Worm (Caenorhabditis elegans) whole organism, L1 larva: ENCODE data around the gene pals-16.
"Not testable (repeated sequence)": the region's sequence is repeated elsewhere in the genome, so short reads cannot be mapped to it uniquely, and the experiment has no call there.

Source experiments
- C16A3.4 ChIP-seq: fragments of 150-350 bp; optimal IDR thresholded peaks from 2 replicates; lab custom pipeline; 2014; ENCODE audit warnings: missing biosample characterization, missing genetic modification characterization
- F16B12.6 ChIP-seq: fragments of 150-350 bp; optimal IDR thresholded peaks from 2 replicates; lab custom pipeline; 2014; ENCODE audit warnings: missing biosample characterization, missing genetic modification characterization
- aha-1 ChIP-seq: fragments of 150-350 bp; optimal IDR thresholded peaks from 2 replicates; lab custom pipeline; 2014; ENCODE audit warnings: missing biosample characterization, missing genetic modification characterization
- alr-1 ChIP-seq: fragments of 200-800 bp; sonication (Bioruptor generic); optimal IDR thresholded peaks from 2 replicates; lab custom pipeline; 2018; ENCODE audit warnings: borderline replicate concordance, mild to moderate bottlenecking, missing genetic modification characterization, missing compliant biosample characterization
- aly-2 ChIP-seq: fragments of 150-350 bp; optimal IDR thresholded peaks from 2 replicates; lab custom pipeline; 2014; ENCODE audit warnings: missing biosample characterization, missing genetic modification characterization
- blmp-1 ChIP-seq: fragments of 150-350 bp; optimal IDR thresholded peaks from 2 replicates; lab custom pipeline; 2014; ENCODE audit warnings: missing biosample characterization, missing genetic modification characterization
- ceh-63 ChIP-seq: fragments of 200-800 bp; sonication (Bioruptor generic); optimal IDR thresholded peaks from 2 replicates; lab custom pipeline; 2018; ENCODE audit warnings: mild to moderate bottlenecking, missing genetic modification characterization, missing compliant biosample characterization
- ceh-8 ChIP-seq: fragments of 200-800 bp; sonication (Bioruptor generic); optimal IDR thresholded peaks from 2 replicates; lab custom pipeline; 2018; ENCODE audit warnings: mild to moderate bottlenecking, missing genetic modification characterization, moderate library complexity, missing compliant biosample characterization
- ceh-82 ChIP-seq, 3 experiments: fragments of 150-350 bp in 1 of 3; sonication (generic microtip) in 2 of 3; optimal IDR thresholded peaks; 2 replicates each; lab custom pipeline; 2014 to 2017; ENCODE audit warnings: missing biosample characterization in 3 of 3, missing genetic modification characterization in 3 of 3
- ceh-88 ChIP-seq: fragments of 200-800 bp; sonication (Bioruptor generic); IDR thresholded peaks from 2 replicates; pipeline ENCODE4 v1.3.6; 2022; ENCODE audit warnings: missing genetic modification characterization, missing compliant biosample characterization
- dpl-1 ChIP-seq, 3 experiments: fragments of 150-350 bp in 2 of 3; sonication (generic microtip) in 1 of 3; optimal IDR thresholded peaks; 2 replicates each; lab custom pipeline; 2014 to 2017; ENCODE audit warnings: missing biosample characterization in 3 of 3, missing genetic modification characterization in 3 of 3, missing genetic modification reagents in 3 of 3
- efl-1 ChIP-seq, 4 experiments: fragments of 150-350 bp; optimal IDR thresholded peaks in 3 of 4; peaks in 1 of 4; 1 replicate in 1 of 4; 2 replicates in 3 of 4; lab custom pipeline; 2014; ENCODE audit warnings: missing biosample characterization in 2 of 4, missing genetic modification characterization in 2 of 4, missing genetic modification reagents in 2 of 4
- egl-27 ChIP-seq, 2 experiments: fragments of 150-350 bp in 1 of 2; sonication (generic microtip); optimal IDR thresholded peaks; 3 replicates each; lab custom pipeline; 2017 to 2018; ENCODE audit warnings: missing biosample characterization in 2 of 2, missing genetic modification characterization in 2 of 2, missing genetic modification reagents in 2 of 2
- fkh-10 ChIP-seq: sonication (generic microtip); optimal IDR thresholded peaks from 2 replicates; lab custom pipeline; 2017; ENCODE audit warnings: missing biosample characterization, missing genetic modification reagents, missing genetic modification characterization
- hpl-2 ChIP-seq: fragments of 150-350 bp; optimal IDR thresholded peaks from 2 replicates; lab custom pipeline; 2014; ENCODE audit warnings: missing biosample characterization, missing genetic modification reagents, missing genetic modification characterization
- irx-1 ChIP-seq: sonication (generic microtip); optimal IDR thresholded peaks from 2 replicates; lab custom pipeline; 2016; ENCODE audit warnings: missing genetic modification characterization, missing compliant biosample characterization
- jun-1 ChIP-seq: fragments of 150-350 bp; optimal IDR thresholded peaks from 2 replicates; lab custom pipeline; 2014; ENCODE audit warnings: missing biosample characterization, missing genetic modification reagents, missing genetic modification characterization
- lin-14 ChIP-seq: fragments of 200-800 bp; sonication (Bioruptor generic); optimal IDR thresholded peaks from 2 replicates; lab custom pipeline; 2018; ENCODE audit warnings: mild to moderate bottlenecking, missing genetic modification characterization, moderate library complexity, missing compliant biosample characterization
- lir-3 ChIP-seq: sonication (generic microtip); optimal IDR thresholded peaks from 2 replicates; lab custom pipeline; 2016; ENCODE audit warnings: mild to moderate bottlenecking, missing genetic modification characterization, moderate library complexity, missing compliant biosample characterization; ENCODE audit not compliant: poor library complexity
- lsy-2 ChIP-seq, 2 experiments: fragments of 150-350 bp; optimal IDR thresholded peaks; 2 replicates each; lab custom pipeline; 2014; ENCODE audit warnings: missing biosample characterization in 2 of 2, missing genetic modification characterization in 2 of 2
- mab-9 ChIP-seq: fragments of 200-800 bp; sonication (Bioruptor generic); IDR thresholded peaks from 2 replicates; pipeline ENCODE4 v1.3.6; 2022; ENCODE audit warnings: missing genetic modification reagents, missing genetic modification characterization, missing compliant biosample characterization
- mef-2 ChIP-seq: fragments of 150-350 bp; optimal IDR thresholded peaks from 2 replicates; lab custom pipeline; 2014; ENCODE audit warnings: missing biosample characterization, missing genetic modification characterization
- nhr-76 ChIP-seq: sonication (generic microtip); optimal IDR thresholded peaks from 2 replicates; lab custom pipeline; 2017; ENCODE audit warnings: missing biosample characterization, missing genetic modification characterization
- nhr-77 ChIP-seq: fragments of 150-350 bp; optimal IDR thresholded peaks from 2 replicates; lab custom pipeline; 2014; ENCODE audit warnings: missing biosample characterization, missing genetic modification characterization
- nhr-85 ChIP-seq: sonication (generic microtip); peaks from one replicate; lab custom pipeline; 2016; ENCODE audit warnings: missing genetic modification characterization, inconsistent platforms, missing compliant biosample characterization
- nhr-90 ChIP-seq: sonication (generic microtip); optimal IDR thresholded peaks from 2 replicates; lab custom pipeline; 2016; ENCODE audit warnings: mild to moderate bottlenecking, missing genetic modification characterization, missing compliant biosample characterization; ENCODE audit not compliant: poor library complexity
- pag-3 ChIP-seq: sonication (generic microtip); optimal IDR thresholded peaks from 2 replicates; lab custom pipeline; 2017; ENCODE audit warnings: missing genetic modification characterization, mild to moderate bottlenecking, missing compliant biosample characterization, antibody characterized with exemption, borderline replicate concordance; ENCODE audit not compliant: insufficient read depth
- pax-3 ChIP-seq: fragments of 200-800 bp; sonication (Bioruptor generic); optimal IDR thresholded peaks from 2 replicates; lab custom pipeline; 2018; ENCODE audit warnings: mild to moderate bottlenecking, missing genetic modification characterization, moderate library complexity, missing compliant biosample characterization
- pqm-1 ChIP-seq: sonication (generic microtip); optimal IDR thresholded peaks from 3 replicates; lab custom pipeline; 2017; ENCODE audit warnings: missing biosample characterization, missing genetic modification characterization
- rnt-1 ChIP-seq: sonication (generic microtip); optimal IDR thresholded peaks from 2 replicates; lab custom pipeline; 2016; ENCODE audit warnings: mild to moderate bottlenecking, missing genetic modification characterization, moderate library complexity, missing compliant biosample characterization
- skn-1 ChIP-seq: fragments of 150-350 bp; optimal IDR thresholded peaks from 2 replicates; lab custom pipeline; 2014; ENCODE audit warnings: missing biosample characterization, missing genetic modification characterization
- snpc-4 ChIP-seq: fragments of 150-350 bp; optimal IDR thresholded peaks from 2 replicates; lab custom pipeline; 2014; ENCODE audit warnings: missing biosample characterization, missing genetic modification characterization
- sox-4 ChIP-seq: sonication (generic microtip); optimal IDR thresholded peaks from 2 replicates; lab custom pipeline; 2016; ENCODE audit warnings: missing genetic modification characterization, missing compliant biosample characterization
- sup-37 ChIP-seq: fragments of 200-800 bp; sonication (Bioruptor generic); optimal IDR thresholded peaks from 2 replicates; lab custom pipeline; 2018; ENCODE audit warnings: mild to moderate bottlenecking, missing genetic modification characterization, missing compliant biosample characterization
- tbx-2 ChIP-seq: sonication (generic microtip); optimal IDR thresholded peaks from 2 replicates; lab custom pipeline; 2016; ENCODE audit warnings: missing genetic modification characterization, missing compliant biosample characterization
- tlp-1 ChIP-seq: fragments of 150-350 bp; optimal IDR thresholded peaks from 2 replicates; lab custom pipeline; 2014; ENCODE audit warnings: missing biosample characterization, missing genetic modification characterization
- unc-98 ChIP-seq: fragments of 200-800 bp; sonication (Bioruptor generic); IDR thresholded peaks from 2 replicates; pipeline ENCODE4 v1.3.6; 2022; ENCODE audit warnings: missing genetic modification characterization, missing compliant biosample characterization
- vab-15 ChIP-seq: sonication (generic microtip); optimal IDR thresholded peaks from 2 replicates; lab custom pipeline; 2017; ENCODE audit warnings: missing genotype, mild to moderate bottlenecking, missing genetic modification characterization, missing compliant biosample characterization
- zip-4 ChIP-seq: fragments of 200-800 bp; sonication (Bioruptor generic); optimal IDR thresholded peaks from 2 replicates; lab custom pipeline; 2018; ENCODE audit warnings: mild to moderate bottlenecking, missing genetic modification characterization, moderate library complexity, missing compliant biosample characterization
- ztf-11 ChIP-seq, 2 experiments: sonication (generic microtip); optimal IDR thresholded peaks; 2 replicates each; lab custom pipeline; 2016 to 2017; ENCODE audit warnings: missing genetic modification characterization in 2 of 2, missing biosample characterization in 1 of 2, missing compliant biosample characterization in 1 of 2

pals-16 gene

DNA sequence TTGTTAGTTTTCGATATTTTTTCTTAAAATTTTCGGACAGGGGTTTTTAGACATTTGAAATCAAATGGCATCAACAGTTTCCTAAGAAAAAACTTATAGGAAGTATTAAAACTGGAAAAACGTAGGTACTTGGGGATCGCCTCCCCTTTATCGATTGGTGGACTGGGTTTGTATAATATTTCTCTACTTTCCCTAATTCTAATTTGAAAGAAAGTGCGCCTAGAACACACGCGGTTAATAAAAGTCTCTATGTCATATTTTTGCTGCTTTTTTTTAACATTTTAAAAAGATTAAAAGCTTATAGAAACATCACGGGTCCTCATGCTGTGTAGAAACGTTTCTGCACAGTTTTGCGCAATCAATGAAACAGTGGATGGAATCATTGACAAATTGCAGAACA lies at the start of gene pals-16:
TSS of gene pals-16 (plus strand) at position 301 of the 400 bp plus-strand sequence.
- TF ChIP-seq lir-3 (no peak), nhr-90 (no peak), lsy-2 (tag; optimal IDR thresholded peaks at IDR 0.05; lab: Kevin White, UChicago) (no peak), nhr-77 (tag; lab: Kevin White, UChicago) (no peak), vab-15 (tag; lab: Kevin White, UChicago) (no peak), efl-1 (optimal IDR thresholded peaks at IDR 0.05; lab: Kevin White, UChicago) (no peak), efl-1 (GFP tag; optimal IDR thresholded peaks at IDR 0.05 in 1 of 2; lab: Kevin White, UChicago) (no peak), mab-9 (GFP tag; lab: Robert Waterston, UW) (no peak), rnt-1 (tag; lab: Kevin White, UChicago) (no peak), alr-1 (no peak), pqm-1 (tag; lab: Kevin White, UChicago) (no peak), aly-2 (no peak), hpl-2 (GFP tag; lab: Kevin White, UChicago) (no peak), sup-37 (GFP tag; lab: Kevin White, UChicago) (no peak), sox-4 (no peak)

DNA sequence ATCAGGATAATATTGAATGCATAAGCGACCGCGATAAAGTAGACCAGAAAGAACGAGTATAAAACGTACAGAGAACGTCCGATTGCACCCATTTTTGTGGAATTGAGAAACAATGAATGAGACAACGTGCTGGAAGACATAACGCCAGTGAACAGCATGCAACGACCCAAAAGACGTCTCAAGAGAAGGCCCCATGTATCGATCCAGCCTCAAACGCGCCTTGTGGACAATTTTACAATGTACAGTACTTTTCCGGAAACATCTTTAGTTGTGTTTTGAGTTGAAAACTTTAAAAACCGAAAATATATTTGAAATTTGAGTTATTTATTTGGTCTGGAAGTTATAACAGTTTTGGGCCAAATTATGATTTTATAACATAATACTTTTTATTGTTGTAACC lies 49.0 kb upstream of the pals-16 start, which contains the start of gene Y82E9BL.3:
TSS of gene Y82E9BL.3 (minus strand) at position 101 of the 400 bp plus-strand sequence.
- TF ChIP-seq fkh-10, result no peak
- no peak for TF ChIP-seq efl-1 (optimal IDR thresholded peaks at IDR 0.05; lab: Kevin White, UChicago)
- peak in 1 of 2 experiments; percentile 62 for TF ChIP-seq efl-1 (GFP tag; optimal IDR thresholded peaks at IDR 0.05 in 1 of 2; lab: Kevin White, UChicago)

DNA sequence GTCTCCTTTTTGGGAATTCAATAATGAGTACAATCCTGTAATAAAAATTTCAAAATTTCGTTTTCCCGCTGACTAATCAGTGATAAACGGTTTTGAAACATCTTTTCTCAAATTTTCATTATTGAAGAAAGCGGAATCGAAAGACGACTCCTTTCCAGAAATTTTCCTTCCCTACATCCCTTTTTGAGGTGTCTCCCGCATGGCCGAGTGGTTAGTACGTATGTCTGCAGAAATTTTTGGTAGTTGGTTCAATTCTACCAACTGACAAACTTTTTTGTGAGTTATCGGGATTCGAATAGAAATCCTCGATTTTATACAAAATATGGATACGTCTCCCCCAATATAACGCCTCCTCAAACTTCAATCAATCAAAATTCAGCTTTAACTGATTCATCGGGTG lies 45.2 kb upstream of the pals-16 start:
- TF ChIP-seq nhr-90 (no peak), jun-1 (tag; lab: Kevin White, UChicago) (no peak), ceh-8 (GFP tag; lab: Kevin White, UChicago) (no peak), pax-3 (tag; lab: Kevin White, UChicago) (no peak), sup-37 (GFP tag; lab: Kevin White, UChicago) (no peak), ceh-63 (GFP tag; lab: Kevin White, UChicago) (no peak), lin-14 (GFP tag; lab: Kevin White, UChicago) (no peak), pag-3 (tag; lab: Kevin White, UChicago) (no peak), efl-1 (optimal IDR thresholded peaks at IDR 0.05; lab: Kevin White, UChicago) (no peak), efl-1 (GFP tag; optimal IDR thresholded peaks at IDR 0.05 in 1 of 2; lab: Kevin White, UChicago) (no peak), tlp-1 (tag; lab: Kevin White, UChicago) (no peak), ztf-11 (tag; optimal IDR thresholded peaks at IDR 0.05; lab: Kevin White, UChicago) (no peak)
- TF ChIP-seq, all 84 proteins: peak for 0

DNA sequence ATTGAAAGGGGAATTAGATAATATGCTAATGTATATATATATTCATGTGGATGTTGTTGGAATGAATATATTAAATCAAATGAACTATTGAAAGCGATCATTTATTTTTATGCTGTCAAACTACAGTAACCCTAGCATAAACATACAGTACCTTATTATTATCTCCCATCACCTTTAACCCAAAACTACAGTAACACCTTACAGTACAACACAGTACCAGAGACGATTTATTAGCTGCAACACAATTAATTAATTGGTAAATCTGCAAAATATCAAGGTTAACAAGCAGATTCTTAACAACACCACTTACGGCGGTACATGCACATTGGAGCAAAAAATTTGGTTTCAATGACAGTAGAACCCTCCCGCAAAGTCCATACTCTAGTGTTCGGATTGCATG lies 44.5 kb upstream of the pals-16 start, which contains the start of gene Y82E9BL.1:
TSS of gene Y82E9BL.1 (minus strand) at position 101 of the 400 bp plus-strand sequence.
- TF ChIP-seq vab-15 (tag; lab: Kevin White, UChicago) (no peak), egl-27 (tag; optimal IDR thresholded peaks at IDR 0.05; lab: Kevin White, UChicago) (no peak), skn-1 (no peak), F16B12.6 (no peak)

DNA sequence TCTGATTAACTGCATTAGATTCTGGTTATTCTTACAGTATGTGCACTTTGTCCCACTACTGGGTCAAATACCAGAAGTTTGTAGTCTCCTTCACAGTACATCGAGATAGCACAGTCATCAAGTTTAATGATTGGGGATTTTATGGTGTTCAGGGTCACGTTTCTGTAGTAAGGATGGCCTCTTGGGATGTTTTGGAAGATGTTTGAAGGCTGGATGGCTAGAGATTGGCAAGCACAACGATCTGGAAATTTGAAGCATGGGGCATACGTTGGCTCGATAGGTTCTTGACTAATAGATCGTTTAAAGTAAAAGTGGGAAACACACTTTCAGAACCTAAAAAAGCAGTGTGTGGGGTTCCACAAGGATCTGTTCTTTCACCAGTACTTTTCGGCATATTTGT lies 41.8 kb upstream of the pals-16 start, which contains the start of gene Y82E9BR.8:
TSS of gene Y82E9BR.8 (minus strand) at position 101 of the 400 bp plus-strand sequence.
- TF ChIP-seq unc-98; ceh-63 (GFP tag; lab: Kevin White, UChicago); blmp-1 (tag; lab: Kevin White, UChicago): not testable (repeated sequence)

DNA sequence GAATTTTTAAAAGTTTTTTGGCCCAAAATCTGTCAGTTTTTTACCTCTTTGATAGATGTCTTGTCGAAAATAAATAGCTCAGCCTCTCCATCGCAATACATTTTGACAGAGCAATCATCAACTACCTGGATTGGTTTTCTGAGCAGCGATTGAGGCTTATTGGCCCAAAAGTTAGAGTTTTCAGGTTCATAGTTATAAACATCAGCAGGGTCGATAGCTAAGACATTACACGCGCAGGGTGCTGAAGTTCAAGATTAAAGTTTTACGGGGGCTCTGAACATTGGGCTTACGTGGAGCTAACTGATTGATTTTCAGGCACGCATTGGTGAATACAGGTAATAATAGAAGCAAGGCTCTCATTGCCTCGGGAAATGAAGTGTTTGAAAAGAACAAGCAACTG lies 40.1 kb upstream of the pals-16 start, which contains the start of gene Y82E9BR.9:
TSS of gene Y82E9BR.9 (minus strand) at position 101 of the 400 bp plus-strand sequence.
- TF ChIP-seq alr-1 (no peak), zip-4 (GFP tag; lab: Kevin White, UChicago) (no peak), mef-2 (tag; lab: Kevin White, UChicago) (no peak), ceh-8 (GFP tag; lab: Kevin White, UChicago) (no peak), irx-1 (tag; lab: Kevin White, UChicago) (no peak), snpc-4 (tag; lab: Kevin White, UChicago) (no peak), tbx-2 (tag; lab: Kevin White, UChicago) (no peak), dpl-1 (GFP tag; optimal IDR thresholded peaks at IDR 0.05; lab: Kevin White, UChicago) (no peak), nhr-85 (no peak), ceh-82 (tag; optimal IDR thresholded peaks at IDR 0.05; lab: Kevin White, UChicago) (no peak), nhr-77 (tag; lab: Kevin White, UChicago) (no peak), sup-37 (GFP tag; lab: Kevin White, UChicago) (no peak), aly-2 (no peak), ceh-88 (GFP tag; lab: Robert Waterston, UW) (no peak), C16A3.4 (tag; lab: Kevin White, UChicago) (no peak), vab-15 (tag; lab: Kevin White, UChicago) (no peak), aha-1 (tag; lab: Kevin White, UChicago) (no peak), nhr-76 (tag; lab: Kevin White, UChicago) (no peak)
